Worm (Caenorhabditis elegans) whole organism, late embryonic: ENCODE results near the gene sam-10.

ENCODE experiments used
- C08G9.2 ChIP-seq: sonication (generic microtip); optimal IDR thresholded peaks from 2 replicates; lab custom pipeline; 2016; ENCODE audit warnings: mild to moderate bottlenecking, missing genetic modification characterization, moderate library complexity, missing compliant biosample characterization
- C38D4.7 ChIP-seq: fragments of 200-800 bp; sonication (Bioruptor generic); optimal IDR thresholded peaks from 2 replicates; lab custom pipeline; 2018; ENCODE audit warnings: mild to moderate bottlenecking, missing genetic modification characterization, moderate library complexity, missing compliant biosample characterization
- F13H6.1 ChIP-seq: sonication (generic microtip); optimal IDR thresholded peaks from 2 replicates; lab custom pipeline; 2016; ENCODE audit warnings: missing genetic modification characterization, missing compliant biosample characterization
- K02D7.2 ChIP-seq: sonication (generic microtip); optimal IDR thresholded peaks from 2 replicates; lab custom pipeline; 2017; ENCODE audit warnings: mild to moderate bottlenecking, missing genetic modification characterization, missing compliant biosample characterization
- T23F11.4 ChIP-seq: fragments of 200-800 bp; sonication (Bioruptor generic); optimal IDR thresholded peaks from 2 replicates; lab custom pipeline; 2018; ENCODE audit warnings: mild to moderate bottlenecking, missing genetic modification characterization, missing compliant biosample characterization
- ahr-1 ChIP-seq: sonication (generic microtip); optimal IDR thresholded peaks from 2 replicates; lab custom pipeline; 2016; ENCODE audit warnings: missing genetic modification characterization, missing compliant biosample characterization
- ama-1 ChIP-seq: fragments of 150-350 bp; optimal IDR thresholded peaks from 2 replicates; lab custom pipeline; 2014
- ceh-14 ChIP-seq: sonication (generic microtip); optimal IDR thresholded peaks from 2 replicates; lab custom pipeline; 2016; ENCODE audit warnings: missing genotype, missing genetic modification characterization, missing compliant biosample characterization
- ceh-18 ChIP-seq: sonication (generic microtip); optimal IDR thresholded peaks from 2 replicates; lab custom pipeline; 2016; ENCODE audit warnings: missing genetic modification characterization, missing compliant biosample characterization
- ceh-2 ChIP-seq: sonication (generic microtip); optimal IDR thresholded peaks from 2 replicates; lab custom pipeline; 2016; ENCODE audit warnings: missing genotype, missing genetic modification characterization, missing compliant biosample characterization
- ceh-22 ChIP-seq: sonication (generic microtip); optimal IDR thresholded peaks from 2 replicates; lab custom pipeline; 2017; ENCODE audit warnings: missing biosample characterization, missing genetic modification characterization
- ceh-30 ChIP-seq: fragments of 150-350 bp; optimal IDR thresholded peaks from 2 replicates; lab custom pipeline; 2014; ENCODE audit warnings: missing biosample characterization, missing genetic modification characterization
- ceh-34 ChIP-seq: sonication (generic microtip); optimal IDR thresholded peaks from 2 replicates; lab custom pipeline; 2016; ENCODE audit warnings: mild to moderate bottlenecking, missing genetic modification characterization, missing compliant biosample characterization
- ceh-6 ChIP-seq: fragments of 200-800 bp; sonication (Bioruptor generic); optimal IDR thresholded peaks from 2 replicates; lab custom pipeline; 2018; ENCODE audit warnings: mild to moderate bottlenecking, missing genetic modification characterization, missing compliant biosample characterization
- dve-1 ChIP-seq: sonication (generic microtip); optimal IDR thresholded peaks from 2 replicates; lab custom pipeline; 2017; ENCODE audit warnings: antibody characterized with exemption, mild to moderate bottlenecking, missing genetic modification characterization, missing compliant biosample characterization
- elt-4 ChIP-seq: sonication (generic microtip); optimal IDR thresholded peaks from 2 replicates; lab custom pipeline; 2016; ENCODE audit warnings: missing genetic modification characterization, missing compliant biosample characterization
- fkh-6 ChIP-seq: sonication (generic microtip); optimal IDR thresholded peaks from 2 replicates; lab custom pipeline; 2016; ENCODE audit warnings: missing genetic modification characterization, missing compliant biosample characterization
- gmeb-2 ChIP-seq: sonication (generic microtip); optimal IDR thresholded peaks from 2 replicates; lab custom pipeline; 2016; ENCODE audit warnings: missing genetic modification characterization, inconsistent platforms, missing compliant biosample characterization
- hlh-13 ChIP-seq: fragments of 200-800 bp; sonication (Bioruptor generic); optimal IDR thresholded peaks from 2 replicates; lab custom pipeline; 2018; ENCODE audit warnings: mild to moderate bottlenecking, missing genetic modification characterization, missing compliant biosample characterization
- hlh-15 ChIP-seq: sonication (generic microtip); optimal IDR thresholded peaks from 2 replicates; lab custom pipeline; 2016; ENCODE audit warnings: missing genetic modification characterization, missing compliant biosample characterization
- hlh-8 ChIP-seq: sonication (generic microtip); optimal IDR thresholded peaks from 2 replicates; lab custom pipeline; 2016; ENCODE audit warnings: missing genotype, missing genetic modification characterization, missing compliant biosample characterization
- lim-6 ChIP-seq: sonication (generic microtip); optimal IDR thresholded peaks from 2 replicates; lab custom pipeline; 2016; ENCODE audit warnings: missing genetic modification characterization, missing compliant biosample characterization
- lin-11 ChIP-seq: fragments of 200-800 bp; sonication (Bioruptor generic); optimal IDR thresholded peaks from 2 replicates; lab custom pipeline; 2018; ENCODE audit warnings: mild to moderate bottlenecking, missing genetic modification characterization, missing compliant biosample characterization
- mec-3 ChIP-seq: sonication (generic microtip); optimal IDR thresholded peaks from 2 replicates; lab custom pipeline; 2016; ENCODE audit warnings: borderline replicate concordance, missing genetic modification characterization, missing compliant biosample characterization
- nfya-1 ChIP-seq: sonication (generic microtip); optimal IDR thresholded peaks from 2 replicates; lab custom pipeline; 2017; ENCODE audit warnings: missing genetic modification characterization, mild to moderate bottlenecking, missing compliant biosample characterization, antibody characterized with exemption, moderate library complexity
- npax-4 ChIP-seq: sonication (generic microtip); optimal IDR thresholded peaks from 2 replicates; lab custom pipeline; 2016; ENCODE audit warnings: missing genetic modification characterization, missing compliant biosample characterization
- odd-2 ChIP-seq: sonication (generic microtip); optimal IDR thresholded peaks from 2 replicates; lab custom pipeline; 2017; ENCODE audit warnings: antibody characterized with exemption, mild to moderate bottlenecking, missing genetic modification characterization, missing compliant biosample characterization
- pat-9 ChIP-seq: fragments of 200-800 bp; sonication (Bioruptor generic); optimal IDR thresholded peaks from 2 replicates; lab custom pipeline; 2018; ENCODE audit warnings: mild to moderate bottlenecking, missing genetic modification characterization, moderate library complexity, missing compliant biosample characterization
- pax-1 ChIP-seq: fragments of 150-350 bp; optimal IDR thresholded peaks from 2 replicates; lab custom pipeline; 2014; ENCODE audit warnings: missing biosample characterization, missing genetic modification characterization
- pha-4 ChIP-seq: fragments of 150-350 bp; optimal IDR thresholded peaks from 2 replicates; lab custom pipeline; 2018; ENCODE audit warnings: missing biosample characterization, missing genetic modification reagents, missing genetic modification characterization
- pqm-1 ChIP-seq: sonication (generic microtip); optimal IDR thresholded peaks from 2 replicates; lab custom pipeline; 2016; ENCODE audit warnings: missing genetic modification characterization, missing compliant biosample characterization
- rnt-1 ChIP-seq: sonication (generic microtip); optimal IDR thresholded peaks from 2 replicates; lab custom pipeline; 2016; ENCODE audit warnings: missing genetic modification characterization, missing compliant biosample characterization
- sox-2 ChIP-seq: fragments of 200-800 bp; sonication (Bioruptor generic); IDR thresholded peaks from 2 replicates; pipeline ENCODE4 v1.3.6; 2022; ENCODE audit warnings: missing genetic modification reagents, missing genetic modification characterization, missing compliant biosample characterization
- sox-4 ChIP-seq: sonication (generic microtip); optimal IDR thresholded peaks from 2 replicates; lab custom pipeline; 2017; ENCODE audit warnings: mild to moderate bottlenecking, missing genetic modification characterization, inconsistent platforms, missing compliant biosample characterization
- tbx-2 ChIP-seq: sonication (generic microtip); optimal IDR thresholded peaks from 2 replicates; lab custom pipeline; 2016; ENCODE audit warnings: missing genetic modification characterization, missing compliant biosample characterization
- tbx-7 ChIP-seq: sonication (generic microtip); optimal IDR thresholded peaks from 2 replicates; lab custom pipeline; 2016; ENCODE audit warnings: missing genotype, missing genetic modification characterization, missing compliant biosample characterization
- ttx-3 ChIP-seq: sonication (generic microtip); optimal IDR thresholded peaks from 2 replicates; lab custom pipeline; 2016; ENCODE audit warnings: missing genetic modification reagents, missing genetic modification characterization, missing compliant biosample characterization
- unc-3 ChIP-seq, 2 experiments: fragments of 200-800 bp in 1 of 2; sonication (Bioruptor generic) in 1 of 2; sonication (generic microtip) in 1 of 2; conservative IDR thresholded peaks in 1 of 2; optimal IDR thresholded peaks in 1 of 2; 2 replicates each; pipeline versions ENCODE4 v1.3.6 to Lab custom; 2016 to 2022; ENCODE audit warnings: missing compliant biosample characterization in 2 of 2, missing genetic modification characterization in 2 of 2, missing genetic modification reagents in 1 of 2
- unc-42 ChIP-seq: sonication (generic microtip); optimal IDR thresholded peaks from 2 replicates; lab custom pipeline; 2016; ENCODE audit warnings: missing genotype, missing genetic modification characterization, missing compliant biosample characterization
- unc-55 ChIP-seq: sonication (generic microtip); optimal IDR thresholded peaks from 2 replicates; lab custom pipeline; 2017; ENCODE audit warnings: missing biosample characterization, missing genetic modification reagents, missing genetic modification characterization
- zip-5 ChIP-seq: sonication (generic microtip); optimal IDR thresholded peaks from 2 replicates; lab custom pipeline; 2016; ENCODE audit warnings: missing genetic modification characterization, missing compliant biosample characterization

The sam-10 gene

ce11 chrII:13297935-13298334 is 32.4 kb downstream of the sam-10 start:
- TF ChIP-seq ceh-30 (no peak), C38D4.7 (GFP tag; lab: Kevin White, UChicago) (no peak), ttx-3 (tag; lab: Kevin White, UChicago) (no peak), C08G9.2 (tag; lab: Kevin White, UChicago) (no peak), unc-3 (GFP tag; conservative IDR thresholded peaks at IDR 0.05; lab: Robert Waterston, UW) (no peak), unc-3 (tag; optimal IDR thresholded peaks at IDR 0.05; lab: Kevin White, UChicago) (no peak), hlh-15 (tag; lab: Kevin White, UChicago) (no peak), ceh-22 (no peak), ahr-1 (no peak), nfya-1 (tag; lab: Kevin White, UChicago) (no peak), ama-1 (lab: Kevin White, UChicago) (no peak), gmeb-2 (no peak), pha-4 (tag; lab: Kevin White, UChicago) (no peak), T23F11.4 (GFP tag; lab: Kevin White, UChicago) (no peak), ceh-6 (GFP tag; lab: Kevin White, UChicago) (no peak), pqm-1 (tag; lab: Kevin White, UChicago) (no peak), ceh-14 (no peak), lin-11 (tag; lab: Kevin White, UChicago) (no peak)

- TF ChIP-seq dve-1 (tag; lab: Kevin White, UChicago): no peak
- no peak for TF ChIP-seq ceh-6 (GFP tag; lab: Kevin White, UChicago)
- TF ChIP-seq unc-55 (GFP tag; lab: Kevin White, UChicago): no peak
- TF ChIP-seq K02D7.2 (tag; lab: Kevin White, UChicago): no peak
- no peak for TF ChIP-seq hlh-8
- TF ChIP-seq fkh-6: no peak
- TF ChIP-seq npax-4 (tag; lab: Kevin White, UChicago): no peak
- no peak for TF ChIP-seq rnt-1
- TF ChIP-seq zip-5 (tag; lab: Kevin White, UChicago): no peak
- TF ChIP-seq tbx-7 (tag; lab: Kevin White, UChicago): no peak
- no peak for TF ChIP-seq lim-6 (tag; lab: Kevin White, UChicago)
- no peak for TF ChIP-seq T23F11.4 (GFP tag; lab: Kevin White, UChicago)
- TF ChIP-seq tbx-2 (tag; lab: Kevin White, UChicago): no peak
- TF ChIP-seq ceh-18 (tag; lab: Kevin White, UChicago): no peak
- no peak for TF ChIP-seq ceh-14
- TF ChIP-seq lin-11 (tag; lab: Kevin White, UChicago): no peak
- no peak for TF ChIP-seq ceh-22
- no peak for TF ChIP-seq ceh-2 (tag; lab: Kevin White, UChicago)
- TF ChIP-seq mec-3 (tag; lab: Kevin White, UChicago): no peak
These were observed 33.0 kb downstream of the sam-10 start for ce11 chrII:13297283-13297682.

ce11 chrII:13293502-13293901 is 36.8 kb downstream of the sam-10 start:
- TF ChIP-seq C38D4.7 (GFP tag; lab: Kevin White, UChicago) (no peak), fkh-6 (no peak)

ce11 chrII:13292913-13293312 is 37.4 kb downstream of the sam-10 start:
- TF ChIP-seq hlh-13 (GFP tag; lab: Kevin White, UChicago) (no peak), unc-42 (tag; lab: Kevin White, UChicago) (no peak), mec-3 (tag; lab: Kevin White, UChicago) (no peak), tbx-2 (tag; lab: Kevin White, UChicago) (no peak), sox-2 (no peak), pha-4 (tag; lab: Kevin White, UChicago) (no peak), sox-4 (tag; lab: Kevin White, UChicago) (no peak), npax-4 (tag; lab: Kevin White, UChicago) (no peak), ceh-34 (no peak), lin-11 (tag; lab: Kevin White, UChicago) (no peak), lim-6 (tag; lab: Kevin White, UChicago) (no peak), odd-2 (tag; lab: Kevin White, UChicago) (no peak), pat-9 (tag; lab: Kevin White, UChicago) (no peak), rnt-1 (no peak), fkh-6 (no peak), elt-4 (no peak), F13H6.1 (tag; lab: Kevin White, UChicago) (no peak), pax-1 (tag; lab: Kevin White, UChicago) (no peak), ceh-18 (tag; lab: Kevin White, UChicago) (no peak), ceh-22 (no peak)
